Worm (Caenorhabditis elegans) whole organism, L2 larva: ENCODE measurements around the gene ndx-9.
A peak's percentile ranks its signal among the peaks of the same experiment; 100 is the strongest.

ENCODE experiments used
- C34F6.9 ChIP-seq: fragments of 150-350 bp; optimal IDR thresholded peaks from 2 replicates; lab custom pipeline; 2014; ENCODE audit warnings: missing biosample characterization, missing genetic modification characterization
- Y55F3AM.14 ChIP-seq: fragments of 200-800 bp; sonication (Bioruptor generic); optimal IDR thresholded peaks from 2 replicates; lab custom pipeline; 2018; ENCODE audit warnings: mild to moderate bottlenecking, missing genetic modification characterization, missing compliant biosample characterization
- alr-1 ChIP-seq: fragments of 150-350 bp; optimal IDR thresholded peaks from 2 replicates; lab custom pipeline; 2014; ENCODE audit warnings: missing biosample characterization, missing genetic modification characterization
- aly-2 ChIP-seq: fragments of 150-350 bp; optimal IDR thresholded peaks from 2 replicates; lab custom pipeline; 2014; ENCODE audit warnings: missing biosample characterization, missing genetic modification characterization
- ama-1 ChIP-seq: fragments of 150-350 bp; optimal IDR thresholded peaks from 2 replicates; lab custom pipeline; 2018; ENCODE audit warnings: inconsistent platforms
- blmp-1 ChIP-seq: sonication (generic microtip); optimal IDR thresholded peaks from 2 replicates; lab custom pipeline; 2017; ENCODE audit warnings: missing genetic modification characterization, mild to moderate bottlenecking, missing compliant biosample characterization, antibody characterized with exemption, moderate library complexity; ENCODE audit not compliant: insufficient read depth
- ceh-16 ChIP-seq: fragments of 150-350 bp; optimal IDR thresholded peaks from 2 replicates; lab custom pipeline; 2014; ENCODE audit warnings: missing biosample characterization, missing genetic modification characterization
- crh-2 ChIP-seq: sonication (generic microtip); optimal IDR thresholded peaks from 2 replicates; lab custom pipeline; 2017; ENCODE audit warnings: missing biosample characterization, missing genetic modification characterization
- dmd-4 ChIP-seq: sonication (generic microtip); optimal IDR thresholded peaks from 2 replicates; lab custom pipeline; 2017; ENCODE audit warnings: missing biosample characterization, missing genetic modification characterization
- egl-27 ChIP-seq: sonication (generic microtip); optimal IDR thresholded peaks from 3 replicates; lab custom pipeline; 2017; ENCODE audit warnings: missing biosample characterization, missing genetic modification reagents, missing genetic modification characterization
- elt-1 ChIP-seq: fragments of 150-350 bp; optimal IDR thresholded peaks from 2 replicates; lab custom pipeline; 2014; ENCODE audit warnings: missing biosample characterization, missing genetic modification characterization
- fos-1 ChIP-seq: fragments of 150-350 bp; optimal IDR thresholded peaks from 2 replicates; lab custom pipeline; 2014; ENCODE audit warnings: missing biosample characterization, missing genetic modification characterization
- gmeb-1 ChIP-seq: fragments of 150-350 bp; optimal IDR thresholded peaks from 2 replicates; lab custom pipeline; 2014; ENCODE audit warnings: missing biosample characterization, missing genetic modification characterization
- lin-11 ChIP-seq: fragments of 150-350 bp; sonication (generic microtip); optimal IDR thresholded peaks from 2 replicates; lab custom pipeline; 2014; ENCODE audit warnings: missing biosample characterization, missing genetic modification characterization, inconsistent platforms, mixed read lengths
- lin-13 ChIP-seq: fragments of 150-350 bp; optimal IDR thresholded peaks from 2 replicates; lab custom pipeline; 2014; ENCODE audit warnings: missing biosample characterization, missing genetic modification reagents, missing genetic modification characterization
- lin-39 ChIP-seq: fragments of 150-350 bp; optimal IDR thresholded peaks from 2 replicates; lab custom pipeline; 2014; ENCODE audit warnings: missing biosample characterization, missing genetic modification reagents, missing genetic modification characterization
- lsy-2 ChIP-seq, 2 experiments: fragments of 150-350 bp in 1 of 2; sonication (generic microtip) in 1 of 2; optimal IDR thresholded peaks; 2 replicates each; lab custom pipeline; 2014 to 2017; ENCODE audit warnings: missing biosample characterization in 2 of 2, missing genetic modification characterization in 2 of 2
- mdl-1 ChIP-seq, 2 experiments: fragments of 150-350 bp in 1 of 2; sonication (generic microtip) in 1 of 2; optimal IDR thresholded peaks; 2 replicates each; lab custom pipeline; 2017; ENCODE audit warnings: missing biosample characterization in 2 of 2, missing genetic modification characterization in 2 of 2
- nhr-10 ChIP-seq: sonication (generic microtip); optimal IDR thresholded peaks from 2 replicates; lab custom pipeline; 2017; ENCODE audit warnings: missing biosample characterization, missing genetic modification characterization
- nhr-11 ChIP-seq: fragments of 150-350 bp; optimal IDR thresholded peaks from 2 replicates; lab custom pipeline; 2014; ENCODE audit warnings: missing biosample characterization, missing genetic modification characterization
- nhr-12 ChIP-seq: fragments of 150-350 bp; optimal IDR thresholded peaks from 2 replicates; lab custom pipeline; 2014; ENCODE audit warnings: missing biosample characterization, missing genetic modification characterization
- nhr-129 ChIP-seq: fragments of 150-350 bp; optimal IDR thresholded peaks from 2 replicates; lab custom pipeline; 2014; ENCODE audit warnings: missing biosample characterization, missing genetic modification characterization
- nhr-21 ChIP-seq: fragments of 150-350 bp; optimal IDR thresholded peaks from 2 replicates; lab custom pipeline; 2014; ENCODE audit warnings: missing biosample characterization, missing genetic modification characterization
- nhr-237 ChIP-seq: fragments of 150-350 bp; optimal IDR thresholded peaks from 2 replicates; lab custom pipeline; 2014; ENCODE audit warnings: missing biosample characterization, missing genetic modification characterization
- nhr-25 ChIP-seq: fragments of 150-350 bp; sonication (generic microtip); optimal IDR thresholded peaks from 3 replicates; lab custom pipeline; 2014; ENCODE audit warnings: missing biosample characterization, missing genetic modification characterization
- nhr-6 ChIP-seq: fragments of 150-350 bp; optimal IDR thresholded peaks from 2 replicates; lab custom pipeline; 2014; ENCODE audit warnings: missing biosample characterization, missing genetic modification characterization
- nhr-77 ChIP-seq: fragments of 150-350 bp; optimal IDR thresholded peaks from 2 replicates; lab custom pipeline; 2014; ENCODE audit warnings: missing biosample characterization, missing genetic modification characterization
- peb-1 ChIP-seq: fragments of 150-350 bp; optimal IDR thresholded peaks from 2 replicates; lab custom pipeline; 2014; ENCODE audit warnings: missing biosample characterization, missing genetic modification characterization
- sem-4 ChIP-seq: fragments of 150-350 bp; optimal IDR thresholded peaks from 2 replicates; lab custom pipeline; 2014; ENCODE audit warnings: missing biosample characterization, missing genetic modification reagents, missing genetic modification characterization
- skn-1 ChIP-seq: sonication (generic microtip); optimal IDR thresholded peaks from 2 replicates; lab custom pipeline; 2017; ENCODE audit warnings: missing biosample characterization, missing genetic modification characterization
- sma-3 ChIP-seq: sonication (generic microtip); optimal IDR thresholded peaks from 2 replicates; lab custom pipeline; 2016; ENCODE audit warnings: missing genetic modification reagents, missing genetic modification characterization, missing compliant biosample characterization
- sma-9 ChIP-seq, 2 experiments: fragments of 150-350 bp in 1 of 2; sonication (generic microtip) in 1 of 2; optimal IDR thresholded peaks; 2 replicates each; lab custom pipeline; 2014 to 2016; ENCODE audit warnings: missing genetic modification characterization in 2 of 2, mild to moderate bottlenecking in 1 of 2, missing biosample characterization in 1 of 2, missing compliant biosample characterization in 1 of 2, missing genetic modification reagents in 1 of 2, moderate library complexity in 1 of 2
- snpc-4 ChIP-seq: fragments of 150-350 bp; optimal IDR thresholded peaks from 2 replicates; lab custom pipeline; 2014; ENCODE audit warnings: missing biosample characterization, missing genetic modification characterization
- unc-39 ChIP-seq: fragments of 150-350 bp; optimal IDR thresholded peaks from 2 replicates; lab custom pipeline; 2014; ENCODE audit warnings: missing biosample characterization, missing genetic modification characterization
- unc-55 ChIP-seq: fragments of 150-350 bp; sonication (generic microtip); optimal IDR thresholded peaks from 3 replicates; lab custom pipeline; 2014; ENCODE audit warnings: missing biosample characterization, missing genetic modification reagents, missing genetic modification characterization
- unc-62 ChIP-seq: fragments of 150-350 bp; optimal IDR thresholded peaks from 2 replicates; lab custom pipeline; 2014; ENCODE audit warnings: missing biosample characterization, missing genetic modification reagents, missing genetic modification characterization
- zag-1 ChIP-seq: fragments of 150-350 bp; optimal IDR thresholded peaks from 2 replicates; lab custom pipeline; 2014; ENCODE audit warnings: missing biosample characterization, missing genetic modification characterization
- ztf-1 ChIP-seq: fragments of 200-800 bp; sonication (Bioruptor generic); conservative IDR thresholded peaks from 2 replicates; pipeline ENCODE4 v1.3.6; 2022; ENCODE audit warnings: missing genetic modification characterization, missing compliant biosample characterization
- ztf-11 ChIP-seq: sonication (generic microtip); optimal IDR thresholded peaks from 2 replicates; lab custom pipeline; 2017; ENCODE audit warnings: missing biosample characterization, missing genetic modification characterization
- ztf-4 ChIP-seq: fragments of 150-350 bp; optimal IDR thresholded peaks from 2 replicates; lab custom pipeline; 2014; ENCODE audit warnings: missing biosample characterization, missing genetic modification characterization

Gene ndx-9

DNA sequence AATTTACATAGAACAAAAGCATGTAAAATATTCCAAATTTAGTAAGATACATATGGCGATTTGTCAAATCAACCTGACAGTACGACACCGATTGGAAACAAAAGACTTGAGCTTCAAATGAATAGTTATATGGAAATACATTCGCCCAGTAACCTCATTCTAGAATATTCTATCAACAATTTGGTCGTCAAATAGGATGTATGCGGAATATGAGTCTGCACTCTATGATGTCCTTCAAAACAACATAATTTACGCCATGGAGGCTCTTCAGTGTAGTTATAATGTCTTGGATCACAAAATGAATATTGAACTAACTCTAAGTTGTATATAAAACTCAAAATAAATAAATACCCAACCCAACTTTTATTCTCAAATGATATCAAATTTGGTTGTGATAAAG lies 14.8 kb upstream of the ndx-9 start:
- TF ChIP-seq ztf-4 (tag; lab: Kevin White, UChicago) (peak; percentile 48), nhr-237 (tag; lab: Kevin White, UChicago) (no peak), crh-2 (tag; lab: Kevin White, UChicago) (peak; percentile 22), sma-9 (GFP tag; optimal IDR thresholded peaks at IDR 0.05; lab: Kevin White, UChicago) (peak; percentile 27), sma-9 (tag; optimal IDR thresholded peaks at IDR 0.05; lab: Kevin White, UChicago) (no peak), lin-39 (no peak), egl-27 (tag; lab: Kevin White, UChicago) (no peak), elt-1 (tag; lab: Kevin White, UChicago) (no peak), nhr-21 (no peak), ceh-16 (no peak), sma-3 (no peak), nhr-25 (tag; lab: Kevin White, UChicago) (no peak), nhr-129 (tag; lab: Kevin White, UChicago) (peak; percentile 46), gmeb-1 (no peak), lsy-2 (tag; optimal IDR thresholded peaks at IDR 0.05; lab: Kevin White, UChicago) (peak in 1 of 2 experiments; percentile 58), zag-1 (tag; lab: Kevin White, UChicago) (no peak), peb-1 (tag; lab: Kevin White, UChicago) (no peak), nhr-77 (no peak), nhr-10 (tag; lab: Kevin White, UChicago) (no peak), ztf-11 (tag; lab: Kevin White, UChicago) (no peak), nhr-6 (tag; lab: Kevin White, UChicago) (no peak), sem-4 (no peak), ama-1 (lab: Kevin White, UChicago) (no peak), unc-55 (GFP tag; lab: Kevin White, UChicago) (peak; percentile 40), mdl-1 (tag; optimal IDR thresholded peaks at IDR 0.05; lab: Kevin White, UChicago) (no peak), ztf-1 (GFP tag; lab: Robert Waterston, UW) (no peak), C34F6.9 (tag; lab: Kevin White, UChicago) (peak; percentile 63), unc-62 (GFP tag; lab: Kevin White, UChicago) (no peak), Y55F3AM.14 (no peak), lin-13 (GFP tag; lab: Kevin White, UChicago) (no peak), snpc-4 (tag; lab: Kevin White, UChicago) (no peak)

DNA sequence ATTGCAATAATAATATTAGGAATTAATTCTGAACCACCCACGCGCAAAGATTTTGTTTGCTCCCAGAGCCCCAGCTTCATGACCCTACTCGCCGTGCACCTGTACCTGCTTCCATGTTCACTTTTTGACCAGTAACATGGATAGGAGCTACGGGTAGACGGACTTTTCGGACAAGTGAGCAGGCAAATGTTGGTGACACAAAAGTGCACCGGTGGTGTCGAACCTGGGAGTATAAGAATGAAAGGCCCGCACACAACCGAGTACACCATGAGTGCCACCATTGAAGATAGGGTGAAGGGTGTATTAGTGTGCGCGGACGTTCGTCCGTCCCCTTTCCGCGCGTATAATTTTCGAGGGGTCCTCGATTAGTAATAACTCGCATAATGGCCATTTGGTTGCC lies 14.1 kb upstream of the ndx-9 start:
- no peak for TF ChIP-seq nhr-10 (tag; lab: Kevin White, UChicago)
- no peak for TF ChIP-seq egl-27 (tag; lab: Kevin White, UChicago)
- no peak for TF ChIP-seq nhr-12 (tag; lab: Kevin White, UChicago)
- TF ChIP-seq skn-1 (tag; lab: Kevin White, UChicago) = no peak
- TF ChIP-seq nhr-237 (tag; lab: Kevin White, UChicago) = no peak
- TF ChIP-seq zag-1 (tag; lab: Kevin White, UChicago) = peak; percentile 34
- 0 out of 2 replicates have a peak, but pooled peaks have one; percentile 28 for TF ChIP-seq ztf-1 (GFP tag; lab: Robert Waterston, UW)
- no peak for TF ChIP-seq nhr-21
- no peak for TF ChIP-seq aly-2 (tag; lab: Kevin White, UChicago)
- TF ChIP-seq lin-11 (tag; lab: Kevin White, UChicago) = no peak
- TF ChIP-seq sma-9 (GFP tag; optimal IDR thresholded peaks at IDR 0.05; lab: Kevin White, UChicago) = peak; percentile 29
- TF ChIP-seq sma-9 (tag; optimal IDR thresholded peaks at IDR 0.05; lab: Kevin White, UChicago) = no peak
- TF ChIP-seq unc-39 = no peak
- no peak for TF ChIP-seq blmp-1
- TF ChIP-seq gmeb-1 = no peak
- no peak for TF ChIP-seq ztf-11 (tag; lab: Kevin White, UChicago)
- no peak for TF ChIP-seq alr-1 (tag; lab: Kevin White, UChicago)
- TF ChIP-seq Y55F3AM.14 = peak; percentile 71
- no peak for TF ChIP-seq unc-55 (GFP tag; lab: Kevin White, UChicago)
- TF ChIP-seq fos-1 (tag; lab: Kevin White, UChicago) = no peak
- TF ChIP-seq nhr-11 = no peak
- TF ChIP-seq elt-1 (tag; lab: Kevin White, UChicago) = no peak
- no peak for TF ChIP-seq nhr-129 (tag; lab: Kevin White, UChicago)
- no peak for TF ChIP-seq ama-1 (lab: Kevin White, UChicago)
- TF ChIP-seq lsy-2 (tag; optimal IDR thresholded peaks at IDR 0.05; lab: Kevin White, UChicago) = no peak
- no peak for TF ChIP-seq lin-13 (GFP tag; lab: Kevin White, UChicago)
- TF ChIP-seq dmd-4 (tag; lab: Kevin White, UChicago) = no peak
